Worm (Caenorhabditis elegans): ENCODE data around the gene txt-4.
A peak's percentile ranks its signal among the peaks of the same experiment; 100 is the strongest.

Gene txt-4

ce11 chrIV:1514415-1514814 is 4.1 kb downstream of the txt-4 start:
- no peak for TF ChIP-seq sma-3 (GFP tag; optimal IDR thresholded peaks at IDR 0.05)

ce11 chrIV:1515891-1516290 is 5.5 kb downstream of the txt-4 start:
- no peak for TF ChIP-seq unc-55 (GFP tag; optimal IDR thresholded peaks at IDR 0.05)
- TF ChIP-seq sem-4 (tag; optimal IDR thresholded peaks at IDR 0.05): no peak
- TF ChIP-seq Y55F3AM.14 (GFP tag; optimal IDR thresholded peaks at IDR 0.05): no peak
- TF ChIP-seq zag-1 (tag; optimal IDR thresholded peaks at IDR 0.05): no peak
- no peak for TF ChIP-seq mdl-1 (tag; optimal IDR thresholded peaks at IDR 0.05)
- TF ChIP-seq unc-62 (GFP tag; optimal IDR thresholded peaks at IDR 0.05): no peak
- TF ChIP-seq gmeb-1 (tag; optimal IDR thresholded peaks at IDR 0.05): no peak
- TF ChIP-seq lin-39 (tag; optimal IDR thresholded peaks at IDR 0.05): no peak
- TF ChIP-seq aly-2 (tag; optimal IDR thresholded peaks at IDR 0.05): no peak
- no peak for TF ChIP-seq nhr-6 (tag; optimal IDR thresholded peaks at IDR 0.05)
- no peak for TF ChIP-seq dmd-4 (tag; optimal IDR thresholded peaks at IDR 0.05)
- TF ChIP-seq ZK546.5 (tag; optimal IDR thresholded peaks at IDR 0.05): no peak

ce11 chrIV:1516527-1516926 is 6.2 kb downstream of the txt-4 start, which contains the start of gene clec-172:
Gene clec-172 (minus strand): TSS chrIV:1516627.
- TF ChIP-seq fos-1 (tag; optimal IDR thresholded peaks at IDR 0.05) (peak; percentile 1), egl-27 (tag; optimal IDR thresholded peaks at IDR 0.05) (no peak)

- no peak for TF ChIP-seq C34F6.9 (tag; optimal IDR thresholded peaks at IDR 0.05)
- no peak for TF ChIP-seq nhr-77 (tag; optimal IDR thresholded peaks at IDR 0.05)
- no peak for TF ChIP-seq F13H6.1 (tag; optimal IDR thresholded peaks at IDR 0.05)
- TF ChIP-seq unc-62 (GFP tag; optimal IDR thresholded peaks at IDR 0.05): no peak
- no peak for TF ChIP-seq gmeb-1 (tag; optimal IDR thresholded peaks at IDR 0.05)
- no peak for TF ChIP-seq lsy-2 (tag; optimal IDR thresholded peaks at IDR 0.05)
- TF ChIP-seq lin-11 (tag; optimal IDR thresholded peaks at IDR 0.05): no peak
- TF ChIP-seq ceh-82 (tag; optimal IDR thresholded peaks at IDR 0.05): no peak
- no peak for TF ChIP-seq peb-1 (tag; optimal IDR thresholded peaks at IDR 0.05)
- no peak for TF ChIP-seq lin-13 (GFP tag; optimal IDR thresholded peaks at IDR 0.05)
- no peak for TF ChIP-seq blmp-1 (tag; optimal IDR thresholded peaks at IDR 0.05; ENCODE audit: insufficient read depth)
- TF ChIP-seq sem-4 (tag; optimal IDR thresholded peaks at IDR 0.05): no peak
- no peak for TF ChIP-seq snpc-4 (tag; optimal IDR thresholded peaks at IDR 0.05)
Measured at ce11 chrIV:1521224-1521623, 10.9 kb downstream of the txt-4 start, which contains the start of gene K03H6.4. Gene K03H6.4 (minus strand): TSS chrIV:1521324.

- no peak for TF ChIP-seq nhr-10 (tag; optimal IDR thresholded peaks at IDR 0.05)
- TF ChIP-seq skn-1 (tag; optimal IDR thresholded peaks at IDR 0.05): peak; percentile 74
Measured at ce11 chrIV:1522358-1522757, 12.0 kb downstream of the txt-4 start.

ce11 chrIV:1523418-1523817 is 13.1 kb downstream of the txt-4 start, which contains the start of gene K03H6.1:
Gene K03H6.1 (plus strand): TSS chrIV:1523718.
- no peak for TF ChIP-seq ztf-1 (GFP tag; conservative IDR thresholded peaks at IDR 0.05)
- TF ChIP-seq nhr-77 (tag; optimal IDR thresholded peaks at IDR 0.05): no peak
- TF ChIP-seq dmd-4 (tag; optimal IDR thresholded peaks at IDR 0.05): no peak
- no peak for TF ChIP-seq blmp-1 (tag; optimal IDR thresholded peaks at IDR 0.05; ENCODE audit: insufficient read depth)
- no peak for TF ChIP-seq ceh-82 (tag; optimal IDR thresholded peaks at IDR 0.05)
- no peak for TF ChIP-seq snpc-4 (tag; optimal IDR thresholded peaks at IDR 0.05)
- no peak for TF ChIP-seq nhr-21 (tag; optimal IDR thresholded peaks at IDR 0.05)
- TF ChIP-seq nhr-237 (tag; optimal IDR thresholded peaks at IDR 0.05): no peak
- no peak for TF ChIP-seq Y55F3AM.14 (GFP tag; optimal IDR thresholded peaks at IDR 0.05)
- no peak for TF ChIP-seq nhr-12 (tag; optimal IDR thresholded peaks at IDR 0.05)
- no peak for TF ChIP-seq egl-27 (tag; optimal IDR thresholded peaks at IDR 0.05)
- no peak for TF ChIP-seq mdl-1 (tag; optimal IDR thresholded peaks at IDR 0.05)
- no peak for TF ChIP-seq crh-2 (tag; optimal IDR thresholded peaks at IDR 0.05)
- no peak for TF ChIP-seq lin-11 (tag; optimal IDR thresholded peaks at IDR 0.05)
- TF ChIP-seq lsy-2 (tag; optimal IDR thresholded peaks at IDR 0.05): no peak
- TF ChIP-seq nhr-6 (tag; optimal IDR thresholded peaks at IDR 0.05): no peak

Data from whole organism, L2 larva.